Worm (Caenorhabditis elegans): ENCODE data around the gene oxi-1.

DNA sequence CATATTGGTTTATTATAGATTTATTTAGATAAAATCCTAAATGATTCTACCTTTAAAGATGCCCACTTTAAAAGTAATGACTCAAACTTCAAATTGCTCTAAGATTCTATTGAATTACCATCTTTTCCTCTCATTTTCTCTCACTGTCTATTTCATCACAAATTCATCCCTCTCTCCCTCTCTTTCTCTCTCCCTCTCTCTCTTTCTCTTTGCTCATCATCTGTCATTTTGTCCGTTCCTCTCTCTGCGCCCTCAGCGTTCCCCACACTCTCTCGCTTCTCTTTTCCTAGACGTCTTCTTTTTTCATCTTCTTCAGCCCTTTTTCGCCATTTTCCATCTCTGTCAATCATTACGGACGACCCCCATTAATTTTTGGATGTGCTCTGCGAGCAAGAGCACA, 47.0 kb downstream of the oxi-1 start:
- no peak for TF ChIP-seq ama-1 (optimal IDR thresholded peaks at IDR 0.05)
- no peak for TF ChIP-seq ets-7 (tag; optimal IDR thresholded peaks at IDR 0.05)
- TF ChIP-seq tbx-11 (GFP tag; IDR thresholded peaks at IDR 0.05), result no peak
- no peak for TF ChIP-seq F13C5.2 (tag; optimal IDR thresholded peaks at IDR 0.05)
- no peak for TF ChIP-seq hnd-1 (tag; optimal IDR thresholded peaks at IDR 0.05)
- no peak for TF ChIP-seq scrt-1 (GFP tag; IDR thresholded peaks at IDR 0.05)
- no peak for TF ChIP-seq ceh-13 (GFP tag; optimal IDR thresholded peaks at IDR 0.05)
- no peak for TF ChIP-seq pes-1 (GFP tag; IDR thresholded peaks at IDR 0.05)
- no peak for TF ChIP-seq aly-1 (tag; optimal IDR thresholded peaks at IDR 0.05)

Measured in whole organism, early embryonic.